Worm (Caenorhabditis elegans): ENCODE measurements around the gene cct-2.

- TF ChIP-seq nhr-12 (tag; optimal IDR thresholded peaks at IDR 0.05) (no peak), unc-62 (GFP tag; optimal IDR thresholded peaks at IDR 0.05) (no peak), pha-4 (tag; optimal IDR thresholded peaks at IDR 0.05) (no peak), snpc-4 (tag; optimal IDR thresholded peaks at IDR 0.05) (no peak), ces-1 (GFP tag; optimal IDR thresholded peaks at IDR 0.05) (no peak), nhr-76 (tag; optimal IDR thresholded peaks at IDR 0.05) (no peak), sptf-1 (tag; optimal IDR thresholded peaks at IDR 0.05) (no peak), elt-3 (tag; optimal IDR thresholded peaks at IDR 0.05) (no peak), cnd-1 (tag; optimal IDR thresholded peaks at IDR 0.05) (no peak), lsy-2 (tag; optimal IDR thresholded peaks at IDR 0.05) (no peak), nhr-237 (tag; optimal IDR thresholded peaks at IDR 0.05) (no peak), elt-1 (tag; optimal IDR thresholded peaks at IDR 0.05; ENCODE audit: borderline replicate concordance, insufficient read depth) (no peak), mep-1 (tag; optimal IDR thresholded peaks at IDR 0.05) (no peak)
Observed at ce11 chrII:8951270-8951669, 23.7 kb downstream of the cct-2 start.

Measured in whole organism, mixed stage, embryonic.